Worm (Caenorhabditis elegans): ENCODE data around the gene C25F9.2.

- no peak for TF ChIP-seq lir-3 (tag; optimal IDR thresholded peaks at IDR 0.05; ENCODE audit: poor library complexity)
- TF ChIP-seq nhr-84 (tag; optimal IDR thresholded peaks at IDR 0.05), result no peak
Observed at ce11 chrV:19473842-19474514, 52.7 kb downstream of the C25F9.2 start, which contains the start of gene Y43F8B.10.
